Worm (Caenorhabditis elegans) whole organism, late embryonic: Measurements from ENCODE around the gene C18A3.3.

ENCODE experiments used
- F13H6.1 ChIP-seq: sonication (generic microtip); optimal IDR thresholded peaks from 2 replicates; lab custom pipeline; 2016; ENCODE audit warnings: missing genetic modification characterization, missing compliant biosample characterization
- K09A11.1 ChIP-seq: sonication (generic microtip); optimal IDR thresholded peaks from 2 replicates; lab custom pipeline; 2017; ENCODE audit warnings: antibody characterized with exemption, mild to moderate bottlenecking, missing genetic modification characterization, missing compliant biosample characterization; ENCODE audit not compliant: insufficient read depth
- T23F11.4 ChIP-seq: fragments of 200-800 bp; sonication (Bioruptor generic); optimal IDR thresholded peaks from 2 replicates; lab custom pipeline; 2018; ENCODE audit warnings: mild to moderate bottlenecking, missing genetic modification characterization, missing compliant biosample characterization
- Y22D7AL.16 ChIP-seq: sonication (generic microtip); optimal IDR thresholded peaks from 2 replicates; lab custom pipeline; 2016; ENCODE audit warnings: missing genetic modification characterization, missing compliant biosample characterization
- ahr-1 ChIP-seq: sonication (generic microtip); optimal IDR thresholded peaks from 2 replicates; lab custom pipeline; 2016; ENCODE audit warnings: missing genetic modification characterization, missing compliant biosample characterization
- ceh-2 ChIP-seq: sonication (generic microtip); optimal IDR thresholded peaks from 2 replicates; lab custom pipeline; 2016; ENCODE audit warnings: missing genotype, missing genetic modification characterization, missing compliant biosample characterization
- ceh-24 ChIP-seq: sonication (generic microtip); optimal IDR thresholded peaks from 2 replicates; lab custom pipeline; 2016; ENCODE audit warnings: mild to moderate bottlenecking, missing genetic modification characterization, missing compliant biosample characterization
- ceh-34 ChIP-seq: sonication (generic microtip); optimal IDR thresholded peaks from 2 replicates; lab custom pipeline; 2016; ENCODE audit warnings: mild to moderate bottlenecking, missing genetic modification characterization, missing compliant biosample characterization
- ceh-48 ChIP-seq: sonication (generic microtip); optimal IDR thresholded peaks from 2 replicates; lab custom pipeline; 2016; ENCODE audit warnings: missing genetic modification characterization, inconsistent platforms, missing compliant biosample characterization
- ceh-6 ChIP-seq: fragments of 200-800 bp; sonication (Bioruptor generic); optimal IDR thresholded peaks from 2 replicates; lab custom pipeline; 2018; ENCODE audit warnings: mild to moderate bottlenecking, missing genetic modification characterization, missing compliant biosample characterization
- dmd-4 ChIP-seq: sonication (generic microtip); optimal IDR thresholded peaks from 2 replicates; lab custom pipeline; 2016; ENCODE audit warnings: borderline replicate concordance, missing genetic modification characterization, missing compliant biosample characterization
- dve-1 ChIP-seq: sonication (generic microtip); optimal IDR thresholded peaks from 2 replicates; lab custom pipeline; 2017; ENCODE audit warnings: antibody characterized with exemption, mild to moderate bottlenecking, missing genetic modification characterization, missing compliant biosample characterization
- ets-4 ChIP-seq: sonication (generic microtip); optimal IDR thresholded peaks from 2 replicates; lab custom pipeline; 2016; ENCODE audit warnings: missing genetic modification characterization, missing compliant biosample characterization
- eyg-1 ChIP-seq: sonication (generic microtip); optimal IDR thresholded peaks from 2 replicates; lab custom pipeline; 2016; ENCODE audit warnings: missing genotype, missing genetic modification characterization, missing compliant biosample characterization
- fkh-10 ChIP-seq: fragments of 150-350 bp; optimal IDR thresholded peaks from 2 replicates; lab custom pipeline; 2014; ENCODE audit warnings: missing biosample characterization, missing genetic modification reagents, missing genetic modification characterization
- hlh-13 ChIP-seq: fragments of 200-800 bp; sonication (Bioruptor generic); optimal IDR thresholded peaks from 2 replicates; lab custom pipeline; 2018; ENCODE audit warnings: mild to moderate bottlenecking, missing genetic modification characterization, missing compliant biosample characterization
- hlh-30 ChIP-seq: sonication (generic microtip); optimal IDR thresholded peaks from 2 replicates; lab custom pipeline; 2017; ENCODE audit warnings: antibody characterized with exemption, missing genetic modification characterization, missing compliant biosample characterization; ENCODE audit not compliant: insufficient read depth
- hlh-6 ChIP-seq: sonication (generic microtip); optimal IDR thresholded peaks from 2 replicates; lab custom pipeline; 2016; ENCODE audit warnings: missing genotype, missing genetic modification characterization, missing compliant biosample characterization
- hlh-8 ChIP-seq: sonication (generic microtip); optimal IDR thresholded peaks from 2 replicates; lab custom pipeline; 2016; ENCODE audit warnings: missing genotype, missing genetic modification characterization, missing compliant biosample characterization
- lin-11 ChIP-seq: fragments of 200-800 bp; sonication (Bioruptor generic); optimal IDR thresholded peaks from 2 replicates; lab custom pipeline; 2018; ENCODE audit warnings: mild to moderate bottlenecking, missing genetic modification characterization, missing compliant biosample characterization
- madf-2 ChIP-seq: sonication (generic microtip); optimal IDR thresholded peaks from 2 replicates; lab custom pipeline; 2017; ENCODE audit warnings: missing genetic modification characterization, missing compliant biosample characterization
- mec-3 ChIP-seq: sonication (generic microtip); optimal IDR thresholded peaks from 2 replicates; lab custom pipeline; 2016; ENCODE audit warnings: borderline replicate concordance, missing genetic modification characterization, missing compliant biosample characterization
- nfya-1 ChIP-seq: sonication (generic microtip); optimal IDR thresholded peaks from 2 replicates; lab custom pipeline; 2017; ENCODE audit warnings: missing genetic modification characterization, mild to moderate bottlenecking, missing compliant biosample characterization, antibody characterized with exemption, moderate library complexity
- nhr-232 ChIP-seq: sonication (generic microtip); optimal IDR thresholded peaks from 2 replicates; lab custom pipeline; 2016; ENCODE audit warnings: missing genetic modification characterization, missing compliant biosample characterization
- odd-2 ChIP-seq: sonication (generic microtip); optimal IDR thresholded peaks from 2 replicates; lab custom pipeline; 2017; ENCODE audit warnings: antibody characterized with exemption, mild to moderate bottlenecking, missing genetic modification characterization, missing compliant biosample characterization
- pag-3 ChIP-seq: sonication (generic microtip); optimal IDR thresholded peaks from 2 replicates; lab custom pipeline; 2016; ENCODE audit warnings: missing compliant biosample characterization, missing genetic modification characterization, borderline replicate concordance
- pat-9 ChIP-seq: fragments of 200-800 bp; sonication (Bioruptor generic); optimal IDR thresholded peaks from 2 replicates; lab custom pipeline; 2018; ENCODE audit warnings: mild to moderate bottlenecking, missing genetic modification characterization, moderate library complexity, missing compliant biosample characterization
- pax-1 ChIP-seq: fragments of 150-350 bp; optimal IDR thresholded peaks from 2 replicates; lab custom pipeline; 2014; ENCODE audit warnings: missing biosample characterization, missing genetic modification characterization
- pha-4 ChIP-seq: fragments of 150-350 bp; optimal IDR thresholded peaks from 2 replicates; lab custom pipeline; 2018; ENCODE audit warnings: missing biosample characterization, missing genetic modification reagents, missing genetic modification characterization
- rnt-1 ChIP-seq: sonication (generic microtip); optimal IDR thresholded peaks from 2 replicates; lab custom pipeline; 2016; ENCODE audit warnings: missing genetic modification characterization, missing compliant biosample characterization
- sdc-2 ChIP-seq: sonication (generic microtip); optimal IDR thresholded peaks from 2 replicates; lab custom pipeline; 2016; ENCODE audit warnings: missing genotype, missing genetic modification characterization, missing compliant biosample characterization
- sox-4 ChIP-seq: sonication (generic microtip); optimal IDR thresholded peaks from 2 replicates; lab custom pipeline; 2017; ENCODE audit warnings: mild to moderate bottlenecking, missing genetic modification characterization, inconsistent platforms, missing compliant biosample characterization
- syd-9 ChIP-seq: sonication (generic microtip); optimal IDR thresholded peaks from 2 replicates; lab custom pipeline; 2016; ENCODE audit warnings: mild to moderate bottlenecking, missing genetic modification characterization, moderate library complexity, missing compliant biosample characterization
- tbx-2 ChIP-seq: sonication (generic microtip); optimal IDR thresholded peaks from 2 replicates; lab custom pipeline; 2016; ENCODE audit warnings: missing genetic modification characterization, missing compliant biosample characterization
- tbx-7 ChIP-seq: sonication (generic microtip); optimal IDR thresholded peaks from 2 replicates; lab custom pipeline; 2016; ENCODE audit warnings: missing genotype, missing genetic modification characterization, missing compliant biosample characterization
- ttx-3 ChIP-seq: sonication (generic microtip); optimal IDR thresholded peaks from 2 replicates; lab custom pipeline; 2016; ENCODE audit warnings: missing genetic modification reagents, missing genetic modification characterization, missing compliant biosample characterization
- unc-3 ChIP-seq, 2 experiments: fragments of 200-800 bp in 1 of 2; sonication (Bioruptor generic) in 1 of 2; sonication (generic microtip) in 1 of 2; conservative IDR thresholded peaks in 1 of 2; optimal IDR thresholded peaks in 1 of 2; 2 replicates each; pipeline versions ENCODE4 v1.3.6 to Lab custom; 2016 to 2022; ENCODE audit warnings: missing compliant biosample characterization in 2 of 2, missing genetic modification characterization in 2 of 2, missing genetic modification reagents in 1 of 2
- unc-42 ChIP-seq: sonication (generic microtip); optimal IDR thresholded peaks from 2 replicates; lab custom pipeline; 2016; ENCODE audit warnings: missing genotype, missing genetic modification characterization, missing compliant biosample characterization
- unc-86 ChIP-seq: sonication (generic microtip); optimal IDR thresholded peaks from 2 replicates; lab custom pipeline; 2016; ENCODE audit warnings: missing genetic modification characterization, missing compliant biosample characterization
- zip-5 ChIP-seq: sonication (generic microtip); optimal IDR thresholded peaks from 2 replicates; lab custom pipeline; 2016; ENCODE audit warnings: missing genetic modification characterization, missing compliant biosample characterization
- ztf-16 ChIP-seq: sonication (generic microtip); optimal IDR thresholded peaks from 2 replicates; lab custom pipeline; 2017; ENCODE audit warnings: missing genetic modification characterization, missing compliant biosample characterization

The C18A3.3 gene

DNA sequence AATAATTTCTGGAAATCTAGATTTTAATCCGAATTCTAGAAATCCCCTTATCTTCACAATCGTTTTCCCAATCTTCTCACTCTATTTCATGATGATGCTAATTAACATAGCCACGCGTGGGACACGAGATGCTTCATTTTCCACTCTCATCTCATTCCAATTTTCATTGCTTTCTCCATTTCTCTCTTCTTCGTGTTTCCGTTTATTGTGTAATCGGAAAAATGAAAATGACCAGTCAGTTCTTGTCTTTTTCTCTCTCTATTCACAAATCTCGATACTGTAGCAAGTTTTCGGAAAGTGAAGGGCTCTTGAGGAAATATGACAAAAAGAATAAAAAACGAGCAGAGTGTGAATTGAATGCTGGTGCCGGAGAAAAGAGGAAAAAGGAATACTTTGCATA is 11.6 kb upstream of the C18A3.3 start:
- TF ChIP-seq ttx-3 (tag; lab: Kevin White, UChicago) (no peak), tbx-2 (tag; lab: Kevin White, UChicago) (no peak), ceh-24 (tag; lab: Kevin White, UChicago) (no peak), nhr-232 (tag; lab: Kevin White, UChicago) (no peak), mec-3 (no peak), dve-1 (tag; lab: Kevin White, UChicago) (no peak), unc-3 (GFP tag; conservative IDR thresholded peaks at IDR 0.05; lab: Robert Waterston, UW) (no peak), unc-3 (tag; optimal IDR thresholded peaks at IDR 0.05; lab: Kevin White, UChicago) (no peak), K09A11.1 (tag; lab: Kevin White, UChicago) (no peak), madf-2 (tag; lab: Kevin White, UChicago) (no peak), dmd-4 (tag; lab: Kevin White, UChicago) (no peak), ets-4 (tag; lab: Kevin White, UChicago) (no peak), syd-9 (tag; lab: Kevin White, UChicago) (no peak), hlh-8 (no peak), T23F11.4 (GFP tag; lab: Kevin White, UChicago) (no peak), hlh-13 (GFP tag; lab: Kevin White, UChicago) (no peak), ztf-16 (tag; lab: Kevin White, UChicago) (no peak), odd-2 (tag; lab: Kevin White, UChicago) (no peak), ceh-34 (no peak), pag-3 (no peak), ceh-48 (tag; lab: Kevin White, UChicago) (no peak)

DNA sequence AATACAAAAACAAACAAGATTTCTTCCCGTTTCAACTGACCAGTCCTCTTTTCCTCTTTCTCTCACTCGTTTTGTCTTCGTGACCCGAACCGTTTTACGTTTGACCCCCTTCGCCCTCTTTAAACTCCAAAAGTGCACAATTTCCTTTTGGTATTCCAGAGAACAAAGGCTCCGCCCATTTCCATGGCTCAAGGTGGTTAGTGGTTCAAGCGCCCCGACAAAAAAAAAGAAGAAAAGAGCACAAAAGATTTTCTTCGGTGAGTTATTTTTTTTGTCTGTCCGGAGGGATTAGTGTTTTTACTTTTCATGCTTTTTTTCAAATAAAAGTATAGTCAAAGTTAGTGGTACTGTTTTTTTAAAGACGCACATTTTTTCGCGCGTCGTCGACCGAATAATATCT is 8.6 kb upstream of the C18A3.3 start, which contains the start of gene osta-2:
osta-2 (plus strand) TSS at position 160 of the 400 bp plus-strand sequence.
- TF ChIP-seq zip-5 (tag; lab: Kevin White, UChicago) = no peak
- no peak for TF ChIP-seq nfya-1 (tag; lab: Kevin White, UChicago)
- no peak for TF ChIP-seq sdc-2 (tag; lab: Kevin White, UChicago)
- no peak for TF ChIP-seq Y22D7AL.16 (tag; lab: Kevin White, UChicago)
- TF ChIP-seq eyg-1 (tag; lab: Kevin White, UChicago) = no peak
- no peak for TF ChIP-seq ztf-16 (tag; lab: Kevin White, UChicago)
- TF ChIP-seq pag-3 = no peak
- no peak for TF ChIP-seq tbx-7 (tag; lab: Kevin White, UChicago)
- no peak for TF ChIP-seq fkh-10 (GFP tag; lab: Kevin White, UChicago)
- TF ChIP-seq ets-4 (tag; lab: Kevin White, UChicago) = no peak
- TF ChIP-seq F13H6.1 (tag; lab: Kevin White, UChicago) = no peak
- TF ChIP-seq K09A11.1 (tag; lab: Kevin White, UChicago) = no peak
- no peak for TF ChIP-seq ceh-24 (tag; lab: Kevin White, UChicago)
- TF ChIP-seq sox-4 (tag; lab: Kevin White, UChicago) = no peak

DNA sequence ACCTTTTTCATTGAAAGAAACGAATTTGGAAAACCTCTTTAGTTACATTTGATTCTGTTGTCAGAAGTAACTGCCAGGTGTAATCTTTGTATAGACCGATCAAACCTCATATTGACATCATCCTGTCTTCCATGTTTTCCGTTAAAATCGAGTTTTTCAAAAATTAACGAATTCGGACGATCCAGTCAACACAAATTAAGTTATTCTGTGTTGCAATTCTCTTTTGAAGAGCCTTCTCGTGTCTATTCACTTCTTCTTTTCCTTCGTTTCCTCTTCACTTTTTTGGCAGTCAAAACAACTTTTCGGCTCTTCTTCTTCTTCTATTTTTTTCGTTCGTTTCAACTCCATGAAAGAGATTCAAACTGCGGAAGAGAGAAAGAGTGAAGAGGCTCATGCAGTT is 8.0 kb upstream of the C18A3.3 start:
- TF ChIP-seq ceh-6 = no peak
- no peak for TF ChIP-seq rnt-1
- no peak for TF ChIP-seq pat-9 (tag; lab: Kevin White, UChicago)
- no peak for TF ChIP-seq lin-11 (tag; lab: Kevin White, UChicago)
- no peak for TF ChIP-seq ahr-1 (tag; lab: Kevin White, UChicago)
- TF ChIP-seq unc-42 (tag; lab: Kevin White, UChicago) = peak; percentile 90

DNA sequence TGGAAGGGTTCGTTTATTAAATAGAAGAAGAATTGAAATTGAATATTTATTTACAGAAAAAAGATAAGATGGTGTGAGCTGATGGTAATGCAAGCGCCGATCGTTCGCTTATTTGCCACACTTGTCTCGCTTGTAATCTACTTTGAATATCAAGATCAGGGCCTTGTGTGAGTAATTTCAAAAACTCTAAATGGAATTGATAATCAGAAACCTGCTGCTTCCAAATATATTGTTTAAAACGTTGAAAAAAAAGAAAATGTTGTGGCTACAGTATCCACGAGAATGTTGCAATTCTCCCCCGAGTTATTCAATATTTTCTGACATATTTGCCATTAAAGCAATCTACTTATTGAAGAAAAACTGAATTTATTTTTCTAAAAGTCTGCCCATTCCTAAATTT is 5.3 kb upstream of the C18A3.3 start:
- TF ChIP-seq pha-4 (tag; lab: Kevin White, UChicago) (no peak), lin-11 (tag; lab: Kevin White, UChicago) (no peak), hlh-6 (no peak), ztf-16 (tag; lab: Kevin White, UChicago) (no peak), pat-9 (tag; lab: Kevin White, UChicago) (no peak), fkh-10 (GFP tag; lab: Kevin White, UChicago) (no peak), hlh-30 (tag; lab: Kevin White, UChicago) (no peak), ahr-1 (tag; lab: Kevin White, UChicago) (no peak), ceh-2 (no peak), ets-4 (tag; lab: Kevin White, UChicago) (no peak), rnt-1 (no peak), pax-1 (tag; lab: Kevin White, UChicago) (no peak), ceh-24 (tag; lab: Kevin White, UChicago) (no peak), odd-2 (tag; lab: Kevin White, UChicago) (no peak), unc-42 (tag; lab: Kevin White, UChicago) (no peak), unc-86 (tag; lab: Kevin White, UChicago) (no peak)
- TF ChIP-seq, all 69 proteins: peak for 0
